Worm (Caenorhabditis elegans) whole organism, late embryonic: ENCODE results near the gene sre-16.

Source experiments
- ama-1 ChIP-seq: fragments of 150-350 bp; optimal IDR thresholded peaks from 2 replicates; lab custom pipeline; 2014
- elt-2 ChIP-seq: sonication (generic microtip); optimal IDR thresholded peaks from 2 replicates; lab custom pipeline; 2016; ENCODE audit warnings: missing genetic modification reagents, missing genetic modification characterization, missing compliant biosample characterization
- elt-4 ChIP-seq: sonication (generic microtip); optimal IDR thresholded peaks from 2 replicates; lab custom pipeline; 2016; ENCODE audit warnings: missing genetic modification characterization, missing compliant biosample characterization
- hlh-6 ChIP-seq: sonication (generic microtip); optimal IDR thresholded peaks from 2 replicates; lab custom pipeline; 2016; ENCODE audit warnings: missing genotype, missing genetic modification characterization, missing compliant biosample characterization
- nfya-1 ChIP-seq: sonication (generic microtip); optimal IDR thresholded peaks from 2 replicates; lab custom pipeline; 2017; ENCODE audit warnings: missing genetic modification characterization, mild to moderate bottlenecking, missing compliant biosample characterization, antibody characterized with exemption, moderate library complexity
- pag-3 ChIP-seq: sonication (generic microtip); optimal IDR thresholded peaks from 2 replicates; lab custom pipeline; 2016; ENCODE audit warnings: missing compliant biosample characterization, missing genetic modification characterization, borderline replicate concordance
- pha-4 ChIP-seq: fragments of 150-350 bp; optimal IDR thresholded peaks from 2 replicates; lab custom pipeline; 2018; ENCODE audit warnings: missing biosample characterization, missing genetic modification reagents, missing genetic modification characterization
- pqm-1 ChIP-seq: sonication (generic microtip); optimal IDR thresholded peaks from 2 replicates; lab custom pipeline; 2016; ENCODE audit warnings: missing genetic modification characterization, missing compliant biosample characterization
- tbx-2 ChIP-seq: sonication (generic microtip); optimal IDR thresholded peaks from 2 replicates; lab custom pipeline; 2016; ENCODE audit warnings: missing genetic modification characterization, missing compliant biosample characterization
- unc-55 ChIP-seq: sonication (generic microtip); optimal IDR thresholded peaks from 2 replicates; lab custom pipeline; 2017; ENCODE audit warnings: missing biosample characterization, missing genetic modification reagents, missing genetic modification characterization

DNA sequence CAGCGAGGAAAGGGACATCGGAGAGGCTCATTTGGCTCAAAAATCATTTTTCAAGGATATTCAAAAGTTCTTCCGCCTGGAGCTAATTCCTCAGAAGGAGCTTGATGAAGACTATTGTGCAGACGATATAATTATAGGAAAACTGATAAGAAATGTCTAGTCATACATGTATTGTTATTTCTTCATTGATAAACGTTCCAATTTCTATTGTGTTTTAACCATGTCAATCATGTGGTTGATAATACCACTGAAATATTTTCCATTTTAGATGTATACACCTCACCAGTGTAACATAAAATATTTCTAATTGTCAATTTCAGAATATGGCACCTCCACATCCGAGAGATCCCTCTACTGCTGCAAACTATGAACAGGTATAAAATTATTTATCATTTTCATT is 43.4 kb upstream of the sre-16 start, which contains the start of gene ltah-1.1:
- TF ChIP-seq pha-4 (tag; lab: Kevin White, UChicago) = no peak
- TF ChIP-seq hlh-6 (tag; lab: Kevin White, UChicago) = no peak
- TF ChIP-seq elt-2 = peak; percentile 16
- no peak for TF ChIP-seq ama-1 (lab: Kevin White, UChicago)
- no peak for TF ChIP-seq pqm-1 (tag; lab: Kevin White, UChicago)
- no peak for TF ChIP-seq elt-4 (tag; lab: Kevin White, UChicago)
- no peak for TF ChIP-seq pag-3
- TF ChIP-seq unc-55 (GFP tag; lab: Kevin White, UChicago) = no peak
- TF ChIP-seq nfya-1 (tag; lab: Kevin White, UChicago) = no peak
- no peak for TF ChIP-seq tbx-2 (tag; lab: Kevin White, UChicago)
